Worm (Caenorhabditis elegans) whole organism, L1 larva: ENCODE results near the gene ZC250.2.

Experiments
- C04F5.9 ChIP-seq: sonication (generic microtip); optimal IDR thresholded peaks from 2 replicates; lab custom pipeline; 2016; ENCODE audit warnings: missing genetic modification characterization, missing compliant biosample characterization
- C16A3.4 ChIP-seq: fragments of 150-350 bp; optimal IDR thresholded peaks from 2 replicates; lab custom pipeline; 2014; ENCODE audit warnings: missing biosample characterization, missing genetic modification characterization
- F16B12.6 ChIP-seq: fragments of 150-350 bp; optimal IDR thresholded peaks from 2 replicates; lab custom pipeline; 2014; ENCODE audit warnings: missing biosample characterization, missing genetic modification characterization
- Y116A8C.19 ChIP-seq: sonication (generic microtip); optimal IDR thresholded peaks from 2 replicates; lab custom pipeline; 2016; ENCODE audit warnings: missing compliant biosample characterization, missing genetic modification characterization, borderline replicate concordance
- aha-1 ChIP-seq: fragments of 150-350 bp; optimal IDR thresholded peaks from 2 replicates; lab custom pipeline; 2014; ENCODE audit warnings: missing biosample characterization, missing genetic modification characterization
- alr-1 ChIP-seq: fragments of 200-800 bp; sonication (Bioruptor generic); optimal IDR thresholded peaks from 2 replicates; lab custom pipeline; 2018; ENCODE audit warnings: borderline replicate concordance, mild to moderate bottlenecking, missing genetic modification characterization, missing compliant biosample characterization
- aly-2 ChIP-seq: fragments of 150-350 bp; optimal IDR thresholded peaks from 2 replicates; lab custom pipeline; 2014; ENCODE audit warnings: missing biosample characterization, missing genetic modification characterization
- ceh-63 ChIP-seq: fragments of 200-800 bp; sonication (Bioruptor generic); optimal IDR thresholded peaks from 2 replicates; lab custom pipeline; 2018; ENCODE audit warnings: mild to moderate bottlenecking, missing genetic modification characterization, missing compliant biosample characterization
- ceh-8 ChIP-seq: fragments of 200-800 bp; sonication (Bioruptor generic); optimal IDR thresholded peaks from 2 replicates; lab custom pipeline; 2018; ENCODE audit warnings: mild to moderate bottlenecking, missing genetic modification characterization, moderate library complexity, missing compliant biosample characterization
- ceh-88 ChIP-seq: fragments of 200-800 bp; sonication (Bioruptor generic); IDR thresholded peaks from 2 replicates; pipeline ENCODE4 v1.3.6; 2022; ENCODE audit warnings: missing genetic modification characterization, missing compliant biosample characterization
- dpl-1 ChIP-seq, 3 experiments: fragments of 150-350 bp in 2 of 3; sonication (generic microtip) in 1 of 3; optimal IDR thresholded peaks; 2 replicates each; lab custom pipeline; 2014 to 2017; ENCODE audit warnings: missing biosample characterization in 3 of 3, missing genetic modification characterization in 3 of 3, missing genetic modification reagents in 3 of 3
- dsc-1 ChIP-seq: sonication (generic microtip); optimal IDR thresholded peaks from 2 replicates; lab custom pipeline; 2016; ENCODE audit warnings: mild to moderate bottlenecking, missing genetic modification characterization, missing compliant biosample characterization
- efl-1 ChIP-seq, 4 experiments: fragments of 150-350 bp; optimal IDR thresholded peaks in 3 of 4; peaks in 1 of 4; 1 replicate in 1 of 4; 2 replicates in 3 of 4; lab custom pipeline; 2014; ENCODE audit warnings: missing biosample characterization in 2 of 4, missing genetic modification characterization in 2 of 4, missing genetic modification reagents in 2 of 4
- efl-3 ChIP-seq: fragments of 200-800 bp; sonication (Bioruptor generic); optimal IDR thresholded peaks from 2 replicates; lab custom pipeline; 2018; ENCODE audit warnings: mild to moderate bottlenecking, missing genetic modification characterization, missing compliant biosample characterization
- egl-13 ChIP-seq: sonication (generic microtip); optimal IDR thresholded peaks from 2 replicates; lab custom pipeline; 2016; ENCODE audit warnings: missing genotype, missing genetic modification reagents, missing genetic modification characterization, missing compliant biosample characterization
- elt-2 ChIP-seq: sonication (generic microtip); optimal IDR thresholded peaks from 2 replicates; lab custom pipeline; 2016; ENCODE audit warnings: missing genetic modification characterization, mild to moderate bottlenecking, inconsistent platforms, missing compliant biosample characterization, missing genetic modification reagents
- ets-5 ChIP-seq: fragments of 200-800 bp; sonication (Bioruptor generic); IDR thresholded peaks from 2 replicates; pipeline ENCODE4 v1.3.6; 2022; ENCODE audit warnings: missing genetic modification characterization, missing compliant biosample characterization
- fkh-10 ChIP-seq: sonication (generic microtip); optimal IDR thresholded peaks from 2 replicates; lab custom pipeline; 2017; ENCODE audit warnings: missing biosample characterization, missing genetic modification reagents, missing genetic modification characterization
- fkh-8 ChIP-seq: sonication (generic microtip); optimal IDR thresholded peaks from 2 replicates; lab custom pipeline; 2016; ENCODE audit warnings: mild to moderate bottlenecking, missing genetic modification characterization, missing compliant biosample characterization
- grh-1 ChIP-seq: fragments of 200-800 bp; sonication (Bioruptor generic); IDR thresholded peaks from 2 replicates; pipeline ENCODE4 v1.3.6; 2022; ENCODE audit warnings: missing genetic modification reagents, missing genetic modification characterization, missing compliant biosample characterization
- hlh-17 ChIP-seq: fragments of 200-800 bp; sonication (Bioruptor generic); optimal IDR thresholded peaks from 2 replicates; lab custom pipeline; 2018; ENCODE audit warnings: missing genetic modification characterization, mild to moderate bottlenecking, missing compliant biosample characterization, moderate library complexity, borderline replicate concordance
- hlh-4 ChIP-seq: sonication (generic microtip); optimal IDR thresholded peaks from 2 replicates; lab custom pipeline; 2016; ENCODE audit warnings: mild to moderate bottlenecking, missing genetic modification characterization, missing compliant biosample characterization
- lin-14 ChIP-seq: fragments of 200-800 bp; sonication (Bioruptor generic); optimal IDR thresholded peaks from 2 replicates; lab custom pipeline; 2018; ENCODE audit warnings: mild to moderate bottlenecking, missing genetic modification characterization, moderate library complexity, missing compliant biosample characterization
- lin-15B ChIP-seq: fragments of 150-350 bp; sonication (generic microtip); optimal IDR thresholded peaks from 3 replicates; lab custom pipeline; 2014; ENCODE audit warnings: missing biosample characterization, missing genetic modification characterization
- lin-39 ChIP-seq: fragments of 150-350 bp; optimal IDR thresholded peaks from 2 replicates; lab custom pipeline; 2014; ENCODE audit warnings: missing biosample characterization, missing genetic modification reagents, missing genetic modification characterization
- lsy-2 ChIP-seq, 2 experiments: fragments of 150-350 bp; optimal IDR thresholded peaks; 2 replicates each; lab custom pipeline; 2014; ENCODE audit warnings: missing biosample characterization in 2 of 2, missing genetic modification characterization in 2 of 2
- mab-9 ChIP-seq: fragments of 200-800 bp; sonication (Bioruptor generic); IDR thresholded peaks from 2 replicates; pipeline ENCODE4 v1.3.6; 2022; ENCODE audit warnings: missing genetic modification reagents, missing genetic modification characterization, missing compliant biosample characterization
- nhr-11 ChIP-seq: fragments of 150-350 bp; optimal IDR thresholded peaks from 2 replicates; lab custom pipeline; 2014; ENCODE audit warnings: missing biosample characterization, missing genetic modification characterization
- nhr-12 ChIP-seq: sonication (generic microtip); optimal IDR thresholded peaks from 2 replicates; lab custom pipeline; 2017; ENCODE audit warnings: missing biosample characterization, missing genetic modification characterization
- nhr-19 ChIP-seq: fragments of 200-800 bp; sonication (Bioruptor generic); conservative IDR thresholded peaks from 2 replicates; pipeline ENCODE4 v1.3.6; 2022; ENCODE audit warnings: missing genetic modification characterization, missing compliant biosample characterization
- nhr-28 ChIP-seq: fragments of 150-350 bp; optimal IDR thresholded peaks from 2 replicates; lab custom pipeline; 2014; ENCODE audit warnings: missing biosample characterization, missing genetic modification characterization
- nhr-47 ChIP-seq: sonication (generic microtip); optimal IDR thresholded peaks from 2 replicates; lab custom pipeline; 2016; ENCODE audit warnings: mild to moderate bottlenecking, missing genetic modification characterization, moderate library complexity, missing compliant biosample characterization
- nhr-71 ChIP-seq: sonication (generic microtip); optimal IDR thresholded peaks from 2 replicates; lab custom pipeline; 2016; ENCODE audit warnings: mild to moderate bottlenecking, missing genetic modification characterization, moderate library complexity, missing compliant biosample characterization
- nhr-76 ChIP-seq: sonication (generic microtip); optimal IDR thresholded peaks from 2 replicates; lab custom pipeline; 2017; ENCODE audit warnings: missing biosample characterization, missing genetic modification characterization
- nhr-85 ChIP-seq: sonication (generic microtip); peaks from one replicate; lab custom pipeline; 2016; ENCODE audit warnings: missing genetic modification characterization, inconsistent platforms, missing compliant biosample characterization
- pag-3 ChIP-seq: sonication (generic microtip); optimal IDR thresholded peaks from 2 replicates; lab custom pipeline; 2017; ENCODE audit warnings: missing genetic modification characterization, mild to moderate bottlenecking, missing compliant biosample characterization, antibody characterized with exemption, borderline replicate concordance; ENCODE audit not compliant: insufficient read depth
- pqm-1 ChIP-seq: sonication (generic microtip); optimal IDR thresholded peaks from 3 replicates; lab custom pipeline; 2017; ENCODE audit warnings: missing biosample characterization, missing genetic modification characterization
- rnt-1 ChIP-seq: sonication (generic microtip); optimal IDR thresholded peaks from 2 replicates; lab custom pipeline; 2016; ENCODE audit warnings: mild to moderate bottlenecking, missing genetic modification characterization, moderate library complexity, missing compliant biosample characterization
- skn-1 ChIP-seq: fragments of 150-350 bp; optimal IDR thresholded peaks from 2 replicates; lab custom pipeline; 2014; ENCODE audit warnings: missing biosample characterization, missing genetic modification characterization
- snu-23 ChIP-seq: sonication (generic microtip); optimal IDR thresholded peaks from 2 replicates; lab custom pipeline; 2016; ENCODE audit warnings: missing genetic modification characterization, missing compliant biosample characterization
- sox-4 ChIP-seq: sonication (generic microtip); optimal IDR thresholded peaks from 2 replicates; lab custom pipeline; 2016; ENCODE audit warnings: missing genetic modification characterization, missing compliant biosample characterization
- tbx-2 ChIP-seq: sonication (generic microtip); optimal IDR thresholded peaks from 2 replicates; lab custom pipeline; 2016; ENCODE audit warnings: missing genetic modification characterization, missing compliant biosample characterization
- tlp-1 ChIP-seq: fragments of 150-350 bp; optimal IDR thresholded peaks from 2 replicates; lab custom pipeline; 2014; ENCODE audit warnings: missing biosample characterization, missing genetic modification characterization
- unc-30 ChIP-seq: sonication (generic microtip); optimal IDR thresholded peaks from 2 replicates; lab custom pipeline; 2017; ENCODE audit warnings: missing biosample characterization, missing genetic modification characterization
- unc-98 ChIP-seq: fragments of 200-800 bp; sonication (Bioruptor generic); IDR thresholded peaks from 2 replicates; pipeline ENCODE4 v1.3.6; 2022; ENCODE audit warnings: missing genetic modification characterization, missing compliant biosample characterization
- vab-15 ChIP-seq: sonication (generic microtip); optimal IDR thresholded peaks from 2 replicates; lab custom pipeline; 2017; ENCODE audit warnings: missing genotype, mild to moderate bottlenecking, missing genetic modification characterization, missing compliant biosample characterization
- xbp-1 ChIP-seq: sonication (generic microtip); optimal IDR thresholded peaks from 2 replicates; lab custom pipeline; 2016; ENCODE audit warnings: missing genetic modification characterization, missing compliant biosample characterization

ZC250.2 gene

DNA sequence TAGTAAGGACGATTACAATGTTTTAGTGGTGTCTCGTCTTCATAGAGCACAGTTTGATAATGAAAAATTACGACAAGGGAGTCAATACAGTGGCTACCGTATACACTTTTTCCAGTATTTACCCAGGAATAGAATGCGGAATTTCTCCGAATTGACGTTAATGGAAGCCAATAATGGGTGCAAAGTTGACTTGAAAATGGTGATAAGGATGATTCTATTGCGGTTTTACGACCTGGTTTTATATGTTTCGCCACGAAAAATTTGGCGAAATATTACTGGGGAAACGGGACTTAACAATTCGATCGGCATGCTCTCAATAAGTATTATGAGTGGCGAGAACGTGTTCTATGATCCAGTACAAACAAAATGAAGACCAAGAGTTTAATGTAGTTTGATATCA lies 27.8 kb downstream of the ZC250.2 start:
- TF ChIP-seq rnt-1 (tag; lab: Kevin White, UChicago) (no peak), pqm-1 (tag; lab: Kevin White, UChicago) (peak; percentile 22), elt-2 (tag; lab: Kevin White, UChicago) (peak; percentile 56), xbp-1 (no peak), snu-23 (GFP tag; lab: Kevin White, UChicago) (no peak)

DNA sequence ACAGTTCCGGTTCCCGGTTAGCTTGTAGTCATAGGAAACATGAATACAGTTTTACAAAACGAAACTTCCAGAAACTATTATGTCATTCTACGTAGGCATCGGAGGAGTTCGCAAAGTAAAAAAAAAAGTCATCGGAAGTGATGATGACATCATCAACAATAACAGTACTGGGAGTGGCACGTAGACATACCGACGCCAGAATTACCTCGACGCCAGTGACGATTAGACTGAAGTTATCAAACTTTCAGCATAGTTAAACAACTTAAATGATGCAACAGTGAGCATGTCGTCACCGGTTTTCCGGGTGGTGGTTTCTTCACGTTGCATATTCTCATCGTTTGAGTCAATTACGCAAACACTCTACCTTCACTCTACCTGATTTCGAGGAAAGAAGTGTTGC lies 28.3 kb downstream of the ZC250.2 start:
- no peak for TF ChIP-seq hlh-4 (tag; lab: Kevin White, UChicago)
- TF ChIP-seq ets-5 (GFP tag; lab: Robert Waterston, UW), result no peak
- TF ChIP-seq Y116A8C.19, result no peak
- no peak for TF ChIP-seq nhr-11 (tag; lab: Kevin White, UChicago)
- TF ChIP-seq nhr-85 (tag; lab: Kevin White, UChicago), result no peak
- no peak for TF ChIP-seq efl-1 (optimal IDR thresholded peaks at IDR 0.05; lab: Kevin White, UChicago)
- no peak for TF ChIP-seq efl-1 (GFP tag; optimal IDR thresholded peaks at IDR 0.05 in 1 of 2; lab: Kevin White, UChicago)
- TF ChIP-seq mab-9, result no peak
- TF ChIP-seq hlh-17 (GFP tag; lab: Kevin White, UChicago), result no peak
- TF ChIP-seq lsy-2 (tag; optimal IDR thresholded peaks at IDR 0.05; lab: Kevin White, UChicago), result no peak

DNA sequence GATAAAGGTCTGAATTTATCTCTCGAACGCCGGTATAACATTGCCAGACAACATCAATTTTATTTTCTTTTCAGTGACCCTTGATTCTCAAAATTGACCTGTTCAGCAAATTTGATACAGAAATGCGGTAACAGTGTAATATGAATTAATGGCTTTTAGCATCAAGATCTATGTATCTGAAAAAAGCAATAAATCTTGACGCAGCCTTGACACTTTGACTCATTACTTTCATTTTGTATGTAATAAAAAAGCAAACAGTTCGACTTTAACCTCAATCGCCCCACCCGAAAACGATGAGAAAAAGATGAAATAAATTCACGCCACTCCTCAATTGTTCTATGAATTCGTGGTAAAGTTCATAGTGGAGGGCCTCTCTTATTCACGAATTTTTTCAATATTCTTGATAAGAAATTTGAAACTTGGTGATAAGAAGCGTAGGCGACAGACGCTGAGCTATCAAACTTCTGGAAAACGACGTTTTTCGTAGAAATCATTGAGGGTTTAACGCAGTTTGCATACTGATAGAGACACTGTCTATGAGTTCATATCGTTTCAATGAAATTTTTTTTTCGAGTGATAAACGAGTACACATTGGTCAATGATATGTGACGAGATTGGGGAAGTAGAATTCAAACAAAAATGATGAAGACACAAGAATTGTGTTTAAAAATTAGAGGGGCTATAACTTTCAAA lies 29.5 kb downstream of the ZC250.2 start:
- TF ChIP-seq tbx-2 (tag; lab: Kevin White, UChicago), result no peak
- no peak for TF ChIP-seq dpl-1 (GFP tag; optimal IDR thresholded peaks at IDR 0.05; lab: Kevin White, UChicago)
- no peak for TF ChIP-seq C16A3.4 (tag; lab: Kevin White, UChicago)
- no peak for TF ChIP-seq vab-15 (tag; lab: Kevin White, UChicago)
- no peak for TF ChIP-seq lin-15B
- TF ChIP-seq nhr-76 (tag; lab: Kevin White, UChicago), result no peak
- TF ChIP-seq lin-14, result peak; percentile 5
- TF ChIP-seq elt-2 (tag; lab: Kevin White, UChicago), result peak; percentile 96
- TF ChIP-seq nhr-28 (tag; lab: Kevin White, UChicago), result no peak
- no peak for TF ChIP-seq unc-98
- TF ChIP-seq nhr-47 (tag; lab: Kevin White, UChicago), result no peak
- no peak for TF ChIP-seq ceh-8
- no peak for TF ChIP-seq xbp-1
- TF ChIP-seq nhr-12 (tag; lab: Kevin White, UChicago), result no peak
- TF ChIP-seq egl-13 (tag; lab: Kevin White, UChicago), result no peak
- TF ChIP-seq skn-1 (tag; lab: Kevin White, UChicago), result no peak
- TF ChIP-seq nhr-11 (tag; lab: Kevin White, UChicago), result no peak
- no peak for TF ChIP-seq unc-30 (tag; lab: Kevin White, UChicago)
- TF ChIP-seq mab-9, result no peak
- no peak for TF ChIP-seq pag-3
- TF ChIP-seq hlh-4 (tag; lab: Kevin White, UChicago), result no peak
- no peak for TF ChIP-seq fkh-10 (GFP tag; lab: Kevin White, UChicago)
- no peak for TF ChIP-seq grh-1 (GFP tag; lab: Robert Waterston, UW)
- no peak for TF ChIP-seq alr-1 (tag; lab: Kevin White, UChicago)
- TF ChIP-seq ceh-63, result no peak
- TF ChIP-seq tlp-1, result peak; percentile 85
- TF ChIP-seq sox-4 (tag; lab: Kevin White, UChicago), result no peak
- TF ChIP-seq nhr-85 (tag; lab: Kevin White, UChicago), result peak; percentile 72
- TF ChIP-seq lsy-2 (tag; optimal IDR thresholded peaks at IDR 0.05; lab: Kevin White, UChicago), result no peak
- no peak for TF ChIP-seq dsc-1
- no peak for TF ChIP-seq lin-39
- no peak for TF ChIP-seq efl-3 (GFP tag; lab: Kevin White, UChicago)
- TF ChIP-seq aly-2 (tag; lab: Kevin White, UChicago), result no peak
- TF ChIP-seq ceh-88, result no peak
- peak; percentile 23 for TF ChIP-seq nhr-71 (tag; lab: Kevin White, UChicago)
- TF ChIP-seq C04F5.9, result no peak
- TF ChIP-seq F16B12.6 (tag; lab: Kevin White, UChicago), result no peak
- no peak for TF ChIP-seq aha-1 (tag; lab: Kevin White, UChicago)
- no peak for TF ChIP-seq fkh-8
- TF ChIP-seq nhr-19 (GFP tag; lab: Robert Waterston, UW), result no peak; the same call in 1 of the 2 replicates
